Fruit fly (Drosophila melanogaster) whole organism, embryonic: ENCODE results near the gene AP-2alpha.

Experiments
- B-H1 ChIP-seq: fragments of 200-800 bp; sonication (Bioruptor generic); IDR thresholded peaks from 3 replicates; pipeline ENCODE4 v1.3.6; 2022; ENCODE audit warnings: missing biosample characterization, missing genetic modification characterization
- B-H2 ChIP-seq: fragments of 200-800 bp; sonication (Bioruptor generic); optimal IDR thresholded peaks from 2 replicates; lab custom pipeline; 2018; ENCODE audit warnings: missing biosample characterization, mild to moderate bottlenecking, missing genetic modification characterization
- CG10366 ChIP-seq: fragments of 200-800 bp; sonication (Bioruptor generic); IDR thresholded peaks from 2 replicates; pipeline ENCODE4 v1.3.6; 2022; ENCODE audit warnings: missing biosample characterization, missing genetic modification characterization
- CG10543 ChIP-seq: fragments of 200-800 bp; sonication (Bioruptor generic); optimal IDR thresholded peaks from 3 replicates; lab custom pipeline; 2017; ENCODE audit warnings: missing biosample characterization, mild to moderate bottlenecking, missing genetic modification characterization, moderate library complexity
- CG11560 ChIP-seq: fragments of 200-800 bp; sonication (Bioruptor generic); IDR thresholded peaks from 3 replicates; pipeline ENCODE4 v1.3.6; 2022; ENCODE audit warnings: missing biosample characterization, missing genetic modification characterization
- CG12769 ChIP-seq: fragments of 200-800 bp; sonication (Bioruptor generic); optimal IDR thresholded peaks from 2 replicates; lab custom pipeline; 2019; ENCODE audit warnings: missing biosample characterization, mild to moderate bottlenecking, missing genetic modification characterization, moderate library complexity
- CG13287 ChIP-seq: fragments of 200-800 bp; sonication (Bioruptor generic); IDR thresholded peaks from 2 replicates; pipeline ENCODE4 v1.3.6; 2022; ENCODE audit warnings: missing biosample characterization, missing genetic modification characterization; ENCODE audit not compliant: partially characterized antibody
- CG13775 ChIP-seq: fragments of 200-800 bp; sonication (Bioruptor generic); optimal IDR thresholded peaks from 3 replicates; lab custom pipeline; 2017; ENCODE audit warnings: missing biosample characterization, mild to moderate bottlenecking, missing genetic modification characterization
- CG17361 ChIP-seq: fragments of 200-800 bp; sonication (Bioruptor generic); IDR thresholded peaks from 3 replicates; pipeline ENCODE4 v1.3.6; 2022; ENCODE audit warnings: missing biosample characterization, missing genetic modification characterization
- CG1832 ChIP-seq: fragments of 200-800 bp; sonication (Bioruptor generic); optimal IDR thresholded peaks from 2 replicates; lab custom pipeline; 2017; ENCODE audit warnings: missing biosample characterization, mild to moderate bottlenecking, missing genetic modification characterization, inconsistent platforms
- CG2129 ChIP-seq: fragments of 200-800 bp; sonication (Bioruptor generic); IDR thresholded peaks from 2 replicates; pipeline ENCODE4 v1.3.6; 2022; ENCODE audit warnings: missing biosample characterization, missing genetic modification characterization; ENCODE audit not compliant: partially characterized antibody
- CG3163 ChIP-seq: fragments of 200-800 bp; sonication (Bioruptor generic); optimal IDR thresholded peaks from 3 replicates; lab custom pipeline; 2016; ENCODE audit warnings: missing biosample characterization, missing genetic modification characterization
- CG5180 ChIP-seq: fragments of 200-800 bp; sonication (Bioruptor generic); optimal IDR thresholded peaks from 3 replicates; lab custom pipeline; 2017; ENCODE audit warnings: missing biosample characterization, missing genetic modification characterization, mild to moderate bottlenecking, moderate library complexity, missing genetic modification reagents
- CG7357 ChIP-seq: fragments of 200-800 bp; sonication (Bioruptor generic); IDR thresholded peaks from 3 replicates; pipeline ENCODE4 v1.3.6; 2022; ENCODE audit warnings: missing biosample characterization, missing genetic modification characterization
- CG7928 ChIP-seq: fragments of 200-800 bp; sonication (Bioruptor generic); optimal IDR thresholded peaks from 2 replicates; lab custom pipeline; 2017; ENCODE audit warnings: missing biosample characterization, mild to moderate bottlenecking, missing genetic modification characterization
- CG8290 ChIP-seq, 3 experiments: fragments of 200-800 bp; sonication (Bioruptor generic); optimal IDR thresholded peaks; 2 replicates each; lab custom pipeline; 2016 to 2019; ENCODE audit warnings: missing biosample characterization in 3 of 3, missing genetic modification characterization in 3 of 3, mild to moderate bottlenecking in 2 of 3, moderate library complexity in 1 of 3
- CG8478 ChIP-seq: fragments of >200 bp; optimal IDR thresholded peaks from 2 replicates; lab custom pipeline; 2018
- CG8944 ChIP-seq: fragments of 200-800 bp; sonication (Bioruptor generic); optimal IDR thresholded peaks from 3 replicates; lab custom pipeline; 2016; ENCODE audit warnings: missing biosample characterization, missing genetic modification characterization
- CTCF ChIP-seq: fragments of 200-800 bp; sonication (Bioruptor generic); optimal IDR thresholded peaks from 2 replicates; lab custom pipeline; 2017; ENCODE audit warnings: missing biosample characterization, mild to moderate bottlenecking, missing genetic modification characterization, moderate library complexity
- Camta ChIP-seq: fragments of 200-800 bp; sonication (Bioruptor generic); optimal IDR thresholded peaks from 2 replicates; lab custom pipeline; 2016; ENCODE audit warnings: missing biosample characterization, missing genetic modification characterization
- Chrac-16 ChIP-seq: fragments of 200-800 bp; sonication (Bioruptor generic); optimal IDR thresholded peaks from 3 replicates; lab custom pipeline; 2016; ENCODE audit warnings: missing biosample characterization, missing genetic modification characterization
- Deaf1 ChIP-seq: fragments of 200-800 bp; optimal IDR thresholded peaks from 3 replicates; lab custom pipeline; 2019; ENCODE audit warnings: missing biosample characterization, mild to moderate bottlenecking, missing genetic modification characterization, moderate library complexity
- Rfx ChIP-seq: fragments of 200-800 bp; sonication (Bioruptor generic); IDR thresholded peaks from 2 replicates; pipeline ENCODE4 v1.3.6; 2022; ENCODE audit warnings: missing biosample characterization, missing genetic modification characterization
- Trl ChIP-seq, 3 experiments: fragments of >200 bp in 2 of 3; fragments of 200-800 bp in 1 of 3; sonication (Bioruptor generic) in 1 of 3; optimal IDR thresholded peaks; 2 replicates in 1 of 3; 3 replicates in 2 of 3; lab custom pipeline; 2016 to 2017; ENCODE audit warnings: missing biosample characterization in 1 of 3, missing genetic modification characterization in 1 of 3
- abd-A ChIP-seq: fragments of 200-800 bp; sonication (Bioruptor generic); optimal IDR thresholded peaks from 3 replicates; lab custom pipeline; 2019; ENCODE audit warnings: missing biosample characterization, mild to moderate bottlenecking, missing genetic modification characterization, moderate library complexity
- ac ChIP-seq: fragments of 200-800 bp; sonication (Bioruptor generic); optimal IDR thresholded peaks from 3 replicates; lab custom pipeline; 2017; ENCODE audit warnings: missing biosample characterization, mild to moderate bottlenecking, missing genetic modification characterization
- chinmo ChIP-seq: fragments of 200-800 bp; sonication (Bioruptor generic); IDR thresholded peaks from 4 replicates; pipeline ENCODE4 v1.3.6; 2022; ENCODE audit warnings: missing biosample characterization, missing genetic modification characterization; ENCODE audit not compliant: partially characterized antibody
- chn ChIP-seq: fragments of 200-800 bp; sonication (Bioruptor generic); optimal IDR thresholded peaks from 2 replicates; lab custom pipeline; 2016; ENCODE audit warnings: missing biosample characterization, missing genetic modification characterization
- esg ChIP-seq: fragments of 200-800 bp; sonication (Bioruptor generic); conservative IDR thresholded peaks from 2 replicates; pipeline ENCODE4 v1.3.6; 2022; ENCODE audit warnings: missing biosample characterization, missing genetic modification characterization
- gcm ChIP-seq: fragments of 200-800 bp; sonication (Bioruptor generic); optimal IDR thresholded peaks from 2 replicates; lab custom pipeline; 2019; ENCODE audit warnings: missing biosample characterization, mild to moderate bottlenecking, missing genetic modification characterization, moderate library complexity
- hkb ChIP-seq, 2 experiments: fragments of 200-800 bp in 1 of 2; fragments of >200 bp in 1 of 2; sonication (Bioruptor generic) in 1 of 2; IDR thresholded peaks in 1 of 2; optimal IDR thresholded peaks in 1 of 2; 2 replicates each; pipeline versions ENCODE4 v1.3.6 to Lab custom; 2017 to 2022; ENCODE audit warnings: missing biosample characterization in 1 of 2, missing genetic modification characterization in 1 of 2
- kay ChIP-seq: fragments of 200-800 bp; sonication (Bioruptor generic); optimal IDR thresholded peaks from 2 replicates; lab custom pipeline; 2016; ENCODE audit warnings: missing biosample characterization, missing genetic modification characterization
- lilli ChIP-seq: fragments of 200-800 bp; sonication (Bioruptor generic); optimal IDR thresholded peaks from 3 replicates; lab custom pipeline; 2016; ENCODE audit warnings: missing biosample characterization, missing genetic modification characterization
- sens ChIP-seq: fragments of 200-800 bp; sonication (Bioruptor generic); peaks from one replicate; lab custom pipeline; 2016; ENCODE audit warnings: missing biosample characterization, missing genetic modification characterization
- seq ChIP-seq: fragments of 200-800 bp; sonication (Bioruptor generic); IDR thresholded peaks from 2 replicates; pipeline ENCODE4 v1.3.6; 2022; ENCODE audit warnings: missing biosample characterization, missing genetic modification characterization
- ssp ChIP-seq: fragments of 200-800 bp; sonication (Bioruptor generic); IDR thresholded peaks from 2 replicates; pipeline ENCODE4 v1.3.6; 2022; ENCODE audit warnings: missing biosample characterization, missing genetic modification characterization
- zfh1 ChIP-seq: fragments of 200-800 bp; sonication (Bioruptor generic); IDR thresholded peaks from 3 replicates; pipeline ENCODE4 v1.3.6; 2022; ENCODE audit warnings: missing biosample characterization, missing genetic modification characterization

Gene AP-2alpha

dm6 chr2L:402098-402497 lies 12.5 kb downstream of the AP-2alpha start, which contains the start of gene CG4213:
Gene CG4213 (minus strand): TSS chr2L:402198.
- TF ChIP-seq CG1832 (GFP tag; lab: Kevin White, UChicago) (no peak), seq (no peak), CG11560 (tag; lab: Robert Waterston, UW) (no peak), Chrac-16 (no peak), sens (GFP tag; lab: Kevin White, UChicago) (peak; percentile 35), CG17361 (GFP tag; lab: Robert Waterston, UW) (no peak), ssp (GFP tag; lab: Robert Waterston, UW) (no peak), CG12769 (tag; lab: Kevin White, UChicago) (peak; percentile 21), kay (no peak), chinmo (GFP tag; lab: Robert Waterston, UW) (0 out of 4 replicates have a peak, but pooled peaks have one; percentile 4), CG10543 (GFP tag; lab: Kevin White, UChicago) (no peak), CG7928 (GFP tag; lab: Kevin White, UChicago) (no peak), CG10366 (GFP tag; lab: Robert Waterston, UW) (no peak), Trl (optimal IDR thresholded peaks at IDR 0.05; lab: Kevin White, UChicago) (peak in 1 of 2 experiments; percentile 29), Trl (GFP tag; optimal IDR thresholded peaks at IDR 0.05; lab: Kevin White, UChicago) (no peak), CG8290 (GFP tag; optimal IDR thresholded peaks at IDR 0.05; lab: Kevin White, UChicago) (no peak), CG8290 (tag; optimal IDR thresholded peaks at IDR 0.05; lab: Kevin White, UChicago) (no peak), CG8478 (lab: Kevin White, UChicago) (no peak), esg (no peak), hkb (optimal IDR thresholded peaks at IDR 0.05; lab: Kevin White, UChicago) (no peak), hkb (GFP tag; IDR thresholded peaks at IDR 0.05; lab: Robert Waterston, UW) (no peak), Camta (GFP tag; lab: Kevin White, UChicago) (no peak), B-H2 (GFP tag; lab: Kevin White, UChicago) (no peak), CG13287 (GFP tag; lab: Robert Waterston, UW) (no peak), ac (no peak), CG13775 (no peak), lilli (GFP tag; lab: Kevin White, UChicago) (no peak), gcm (GFP tag; lab: Kevin White, UChicago) (no peak), CG8944 (GFP tag; lab: Kevin White, UChicago) (no peak), CG2129 (GFP tag; lab: Robert Waterston, UW) (no peak), Rfx (GFP tag; lab: Robert Waterston, UW) (no peak), CG3163 (GFP tag; lab: Kevin White, UChicago) (no peak)

- TF ChIP-seq chn (GFP tag; lab: Kevin White, UChicago) = no peak
- TF ChIP-seq Rfx (GFP tag; lab: Robert Waterston, UW) = 0 out of 2 replicates have a peak, but pooled peaks have one; percentile 13
- peak; percentile 96 for TF ChIP-seq CG5180 (GFP tag; lab: Kevin White, UChicago)
- no peak for TF ChIP-seq CG7357 (GFP tag; lab: Robert Waterston, UW)
- TF ChIP-seq abd-A (tag; lab: Kevin White, UChicago) = peak; percentile 84
- TF ChIP-seq zfh1 = 0 out of 3 replicates have a peak, but pooled peaks have one; percentile 23
- TF ChIP-seq Deaf1 (tag; lab: Kevin White, UChicago) = peak; percentile 31
- TF ChIP-seq CTCF (GFP tag; lab: Kevin White, UChicago) = peak; percentile 90
- no peak for TF ChIP-seq B-H1 (GFP tag; lab: Robert Waterston, UW)
Observed at dm6 chr2L:395366-396117, 19.0 kb downstream of the AP-2alpha start.
